Worm (Caenorhabditis elegans) whole organism, L3 larva: Measurements from ENCODE around the gene K11D12.11.

Experiments used
- ama-1 ChIP-seq: fragments of 150-350 bp; optimal IDR thresholded peaks from 2 replicates; lab custom pipeline; 2018
- daf-12 ChIP-seq: fragments of 150-350 bp; optimal IDR thresholded peaks from 2 replicates; lab custom pipeline; 2014; ENCODE audit warnings: missing biosample characterization, missing genetic modification reagents, missing genetic modification characterization
- egl-5 ChIP-seq: fragments of 150-350 bp; optimal IDR thresholded peaks from 2 replicates; lab custom pipeline; 2017; ENCODE audit warnings: missing biosample characterization, missing genetic modification reagents, missing genetic modification characterization, inconsistent platforms
- elt-1 ChIP-seq: fragments of 150-350 bp; optimal IDR thresholded peaks from 2 replicates; lab custom pipeline; 2014; ENCODE audit warnings: missing biosample characterization, missing genetic modification characterization
- fkh-10 ChIP-seq: sonication (generic microtip); optimal IDR thresholded peaks from 2 replicates; lab custom pipeline; 2017; ENCODE audit warnings: missing biosample characterization, missing genetic modification reagents, missing genetic modification characterization
- lin-15B ChIP-seq: fragments of 150-350 bp; optimal IDR thresholded peaks from 2 replicates; lab custom pipeline; 2014; ENCODE audit warnings: missing biosample characterization, missing genetic modification characterization
- nhr-11 ChIP-seq: fragments of 150-350 bp; optimal IDR thresholded peaks from 2 replicates; lab custom pipeline; 2014; ENCODE audit warnings: missing biosample characterization, missing genetic modification characterization
- nhr-12 ChIP-seq: fragments of 150-350 bp; optimal IDR thresholded peaks from 2 replicates; lab custom pipeline; 2014; ENCODE audit warnings: missing biosample characterization, missing genetic modification characterization
- nhr-23 ChIP-seq: fragments of 150-350 bp; optimal IDR thresholded peaks from 2 replicates; lab custom pipeline; 2014; ENCODE audit warnings: missing biosample characterization, missing genetic modification reagents, missing genetic modification characterization
- nhr-28 ChIP-seq: fragments of 150-350 bp; optimal IDR thresholded peaks from 2 replicates; lab custom pipeline; 2014; ENCODE audit warnings: missing biosample characterization, missing genetic modification characterization
- nhr-67 ChIP-seq: fragments of 150-350 bp; optimal IDR thresholded peaks from 2 replicates; lab custom pipeline; 2014; ENCODE audit warnings: missing biosample characterization, missing genetic modification characterization
- unc-62 ChIP-seq: fragments of 150-350 bp; sonication (generic microtip); optimal IDR thresholded peaks from 4 replicates; lab custom pipeline; 2014; ENCODE audit warnings: missing biosample characterization, missing genetic modification reagents, missing genetic modification characterization
- ztf-4 ChIP-seq: fragments of 150-350 bp; optimal IDR thresholded peaks from 2 replicates; lab custom pipeline; 2014; ENCODE audit warnings: missing biosample characterization, missing genetic modification characterization

DNA sequence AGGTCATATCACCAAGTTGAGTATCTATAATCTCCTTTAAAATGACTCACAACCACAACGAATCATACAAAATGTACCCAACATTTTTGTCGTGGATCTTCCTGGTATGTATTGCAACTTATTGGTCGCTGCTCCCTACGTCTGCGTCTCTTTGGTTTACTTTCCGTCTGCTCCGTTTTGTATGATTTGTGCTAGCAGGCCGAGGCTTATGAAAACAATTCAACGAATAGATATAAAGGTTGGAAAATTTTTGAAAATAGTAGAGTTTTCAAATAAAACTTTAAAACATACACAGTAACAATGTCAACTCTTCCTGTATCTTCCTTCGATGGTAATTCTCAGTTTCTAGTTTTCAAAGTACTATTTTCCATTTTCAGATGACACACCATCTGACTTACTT lies 38.0 kb downstream of the K11D12.11 start, which contains the start of gene srr-8:
- TF ChIP-seq nhr-12 (no peak), fkh-10 (GFP tag; lab: Kevin White, UChicago) (no peak), ama-1 (lab: Kevin White, UChicago) (no peak), elt-1 (tag; lab: Kevin White, UChicago) (no peak), egl-5 (no peak), nhr-28 (no peak), nhr-23 (no peak), unc-62 (GFP tag; lab: Kevin White, UChicago) (no peak), daf-12 (tag; lab: Kevin White, UChicago) (no peak), ztf-4 (tag; lab: Kevin White, UChicago) (no peak), lin-15B (no peak), nhr-11 (no peak), nhr-67 (tag; lab: Kevin White, UChicago) (no peak)
